Fruit fly (Drosophila melanogaster): ENCODE measurements around the gene CG11076.

The CG11076 gene

dm6 chr4:1026806-1027431 is 4.6 kb downstream of the CG11076 start, which contains the start of gene PlexA (continued):
- TF ChIP-seq sim (GFP tag; IDR thresholded peaks at IDR 0.05) (peak; percentile 67; the same call in 1 of the 2 replicates), sug (tag; optimal IDR thresholded peaks at IDR 0.05) (peak; percentile 83), CG2116 (GFP tag; optimal IDR thresholded peaks at IDR 0.05) (peak; percentile 72), CG13624 (GFP tag; optimal IDR thresholded peaks at IDR 0.05) (peak; percentile 47), CG42726 (GFP tag; IDR thresholded peaks at IDR 0.05; ENCODE audit: partially characterized antibody) (0 out of 2 replicates have a peak, but pooled peaks have one; percentile 31), p53 (GFP tag; optimal IDR thresholded peaks at IDR 0.05) (peak; percentile 30), D19B (GFP tag; optimal IDR thresholded peaks at IDR 0.05) (peak; percentile 68), Atf3 (GFP tag; optimal IDR thresholded peaks at IDR 0.05) (peak; percentile 48), CG16779 (GFP tag; IDR thresholded peaks at IDR 0.05) (no peak), hb (GFP tag; IDR thresholded peaks at IDR 0.05; ENCODE audit: partially characterized antibody) (no peak; the same call in 2 of the 3 replicates), ewg (GFP tag; optimal IDR thresholded peaks at IDR 0.05) (peak; percentile 87), CG2678 (tag; optimal IDR thresholded peaks at IDR 0.05) (no peak), kni (GFP tag; optimal IDR thresholded peaks at IDR 0.05) (no peak), lmd (GFP tag; IDR thresholded peaks at IDR 0.05) (peak; percentile 97), Dek (tag; optimal IDR thresholded peaks at IDR 0.05) (no peak), CG8281 (tag; optimal IDR thresholded peaks at IDR 0.05) (peak; percentile 65), CG33557 (GFP tag; optimal IDR thresholded peaks at IDR 0.05) (peak; percentile 68), CG10321 (GFP tag; IDR thresholded peaks at IDR 0.05) (peak; percentile 65), zen2 (GFP tag; IDR thresholded peaks at IDR 0.05; ENCODE audit: partially characterized antibody) (no peak), ac (GFP tag; optimal IDR thresholded peaks at IDR 0.05) (peak; percentile 18), CG11398 (GFP tag; optimal IDR thresholded peaks at IDR 0.05) (no peak), tup (GFP tag; optimal IDR thresholded peaks at IDR 0.05) (no peak), wek (GFP tag; optimal IDR thresholded peaks at IDR 0.05) (peak; percentile 43), E2f2 (GFP tag; IDR thresholded peaks at IDR 0.05) (peak; percentile 66), CkIIα-i1 (GFP tag; IDR thresholded peaks at IDR 0.05) (0 out of 2 replicates have a peak, but pooled peaks have one; percentile 45), jumu (GFP tag; optimal IDR thresholded peaks at IDR 0.05) (peak; percentile 16), Mes4 (GFP tag; optimal IDR thresholded peaks at IDR 0.05) (no peak), Lhr (GFP tag; optimal IDR thresholded peaks at IDR 0.05) (peak; percentile 84), toy (GFP tag; IDR thresholded peaks at IDR 0.05) (peak; percentile 95; the same call in 1 of the 2 replicates), D19A (tag; optimal IDR thresholded peaks at IDR 0.05) (peak; percentile 65), ERR (GFP tag; optimal IDR thresholded peaks at IDR 0.05) (peak; percentile 0), crc (GFP tag; optimal IDR thresholded peaks at IDR 0.05) (peak; percentile 18), Bdp1 (GFP tag; optimal IDR thresholded peaks at IDR 0.05) (peak; percentile 47), CG34422 (GFP tag; IDR thresholded peaks at IDR 0.05) (peak; percentile 97), Dbx (GFP tag; IDR thresholded peaks at IDR 0.05) (peak; percentile 95), Hey (tag; optimal IDR thresholded peaks at IDR 0.05) (no peak), Dref (GFP tag; IDR thresholded peaks at IDR 0.05) (peak; percentile 81), CHES-1-like (GFP tag; optimal IDR thresholded peaks at IDR 0.05) (peak; percentile 42), CG4820 (GFP tag; optimal IDR thresholded peaks at IDR 0.05) (peak; percentile 86), Oli (tag; optimal IDR thresholded peaks at IDR 0.05) (peak; percentile 88), NFAT (GFP tag; IDR thresholded peaks at IDR 0.05) (peak; percentile 95), dan (GFP tag; IDR thresholded peaks at IDR 0.05) (no peak), cad (GFP tag; optimal IDR thresholded peaks at IDR 0.05) (no peak), Lim3 (GFP tag; IDR thresholded peaks at IDR 0.05) (no peak; the same call in 1 of the 2 replicates), D (optimal IDR thresholded peaks at IDR 0.05) (no peak), D (GFP tag; optimal IDR thresholded peaks at IDR 0.05) (peak; percentile 65), twi (tag; optimal IDR thresholded peaks at IDR 0.05) (peak; percentile 85), CG5953 (GFP tag; IDR thresholded peaks at IDR 0.05) (peak; percentile 76), dpn (GFP tag; optimal IDR thresholded peaks at IDR 0.05) (peak; percentile 71 to 90), ttk (GFP tag; IDR thresholded peaks at IDR 0.05) (peak; percentile 96), CG4424 (GFP tag; optimal IDR thresholded peaks at IDR 0.05) (peak; percentile 82)

Measured in whole organism, embryonic.